Fruit fly (Drosophila melanogaster): ENCODE data around the gene Gal.

DNA sequence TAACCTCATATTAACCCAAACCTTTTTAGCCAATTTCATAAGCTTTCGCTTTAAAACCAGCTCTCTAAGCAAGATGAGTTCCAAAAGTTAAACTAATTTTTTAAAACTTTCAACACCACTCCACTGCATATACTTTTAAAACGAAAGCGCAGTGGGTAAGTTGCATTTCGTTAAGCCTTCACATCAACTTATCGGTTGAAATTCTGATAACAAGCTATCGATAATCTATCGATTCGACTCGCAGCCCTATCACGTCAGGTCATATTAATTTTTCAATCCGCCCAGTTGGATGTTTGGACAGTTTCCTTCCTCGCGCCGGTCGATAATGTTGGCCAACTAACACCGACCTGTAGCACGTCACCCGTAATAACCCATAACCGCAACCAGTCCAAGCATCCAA is 20.5 kb downstream of the Gal start, which contains the start of gene ifc:
- peak; percentile 17 for TF ChIP-seq cic (GFP tag; optimal IDR thresholded peaks at IDR 0.05)
- no peak for TF ChIP-seq cnc (optimal IDR thresholded peaks at IDR 0.05)
- TF ChIP-seq Hr96 (GFP tag; optimal IDR thresholded peaks at IDR 0.05): peak; percentile 36
- no peak for TF ChIP-seq CG5204 (GFP tag; optimal IDR thresholded peaks at IDR 0.05)
- TF ChIP-seq Clk (GFP tag; optimal IDR thresholded peaks at IDR 0.05): peak; percentile 35
- no peak for TF ChIP-seq ovo (GFP tag; optimal IDR thresholded peaks at IDR 0.05)
